Fruit fly (Drosophila melanogaster) whole organism, pupa: Measurements from ENCODE around the gene Pex10.

Experiments used
- CG10348 ChIP-seq: fragments of 200-800 bp; sonication (Bioruptor generic); IDR thresholded peaks from 2 replicates; pipeline ENCODE4 v1.3.6; 2022; ENCODE audit warnings: missing biosample characterization, missing genetic modification characterization
- CG12605 ChIP-seq: fragments of 200-800 bp; sonication (Bioruptor generic); IDR thresholded peaks from 2 replicates; pipeline ENCODE4 v1.3.6; 2022; ENCODE audit warnings: missing biosample characterization, missing genetic modification characterization
- CG13204 ChIP-seq: fragments of 200-800 bp; sonication (Bioruptor generic); optimal IDR thresholded peaks from 2 replicates; lab custom pipeline; 2018; ENCODE audit warnings: missing biosample characterization, mild to moderate bottlenecking, missing genetic modification characterization, moderate library complexity
- CG14655 ChIP-seq: fragments of 200-800 bp; sonication (Bioruptor generic); optimal IDR thresholded peaks from 3 replicates; lab custom pipeline; 2017; ENCODE audit warnings: mild to moderate bottlenecking, missing biosample characterization, missing genetic modification reagents, missing genetic modification characterization
- CG15710 ChIP-seq: fragments of 200-800 bp; sonication (Bioruptor generic); optimal IDR thresholded peaks from 2 replicates; lab custom pipeline; 2018; ENCODE audit warnings: missing biosample characterization, mild to moderate bottlenecking, missing genetic modification characterization, moderate library complexity
- CG17806 ChIP-seq: fragments of 200-800 bp; sonication (Bioruptor generic); optimal IDR thresholded peaks from 2 replicates; lab custom pipeline; 2018; ENCODE audit warnings: missing biosample characterization, mild to moderate bottlenecking, missing genetic modification characterization, moderate library complexity
- CG32121 ChIP-seq: fragments of 200-800 bp; sonication (Bioruptor generic); IDR thresholded peaks from 2 replicates; pipeline ENCODE4 v1.3.6; 2022; ENCODE audit warnings: missing biosample characterization, missing genetic modification characterization
- CG34367 ChIP-seq: fragments of 200-800 bp; sonication (Bioruptor generic); optimal IDR thresholded peaks from 2 replicates; lab custom pipeline; 2018; ENCODE audit warnings: missing biosample characterization, mild to moderate bottlenecking, missing genetic modification characterization
- CG4496 ChIP-seq: fragments of 200-800 bp; sonication (Bioruptor generic); IDR thresholded peaks from 3 replicates; pipeline ENCODE4 v1.3.6; 2022; ENCODE audit warnings: missing biosample characterization, missing genetic modification characterization
- CG8159 ChIP-seq: fragments of 200-800 bp; sonication (Bioruptor generic); optimal IDR thresholded peaks from 3 replicates; lab custom pipeline; 2018; ENCODE audit warnings: missing biosample characterization, mild to moderate bottlenecking, missing genetic modification characterization, moderate library complexity
- CG8301 ChIP-seq: fragments of 200-800 bp; sonication (Bioruptor generic); optimal IDR thresholded peaks from 2 replicates; lab custom pipeline; 2018; ENCODE audit warnings: missing biosample characterization, mild to moderate bottlenecking, missing genetic modification characterization
- CG9948 ChIP-seq: fragments of 200-800 bp; sonication (Bioruptor generic); optimal IDR thresholded peaks from 2 replicates; lab custom pipeline; 2018; ENCODE audit warnings: missing biosample characterization, mild to moderate bottlenecking, missing genetic modification characterization, moderate library complexity
- D1 ChIP-seq: fragments of 200-800 bp; sonication (Bioruptor generic); optimal IDR thresholded peaks from 2 replicates; lab custom pipeline; 2018; ENCODE audit warnings: missing biosample characterization, mild to moderate bottlenecking, missing genetic modification characterization, moderate library complexity
- EcR ChIP-seq: fragments of 200-800 bp; sonication (Bioruptor generic); optimal IDR thresholded peaks from 3 replicates; lab custom pipeline; 2019; ENCODE audit warnings: missing biosample characterization, missing genetic modification characterization, mild to moderate bottlenecking, moderate library complexity, missing genetic modification reagents
- Ets98B ChIP-seq: fragments of 200-800 bp; sonication (Bioruptor generic); IDR thresholded peaks from 2 replicates; pipeline ENCODE4 v1.3.6; 2022; ENCODE audit warnings: missing biosample characterization, missing genetic modification characterization
- Pif1A ChIP-seq: fragments of 200-800 bp; sonication (Bioruptor generic); optimal IDR thresholded peaks from 3 replicates; lab custom pipeline; 2016; ENCODE audit warnings: missing biosample characterization, missing genetic modification characterization
- Pif1B ChIP-seq: fragments of 200-800 bp; sonication (Bioruptor generic); optimal IDR thresholded peaks from 3 replicates; lab custom pipeline; 2016; ENCODE audit warnings: missing biosample characterization, missing genetic modification characterization
- Snoo ChIP-seq: fragments of 200-800 bp; sonication (Bioruptor generic); optimal IDR thresholded peaks from 3 replicates; lab custom pipeline; 2017; ENCODE audit warnings: missing biosample characterization, mild to moderate bottlenecking, missing genetic modification characterization, inconsistent platforms
- fd96Ca ChIP-seq: fragments of 200-800 bp; sonication (Bioruptor generic); IDR thresholded peaks from 3 replicates; pipeline ENCODE4 v1.3.6; 2022; ENCODE audit warnings: missing biosample characterization, missing genetic modification characterization
- gl ChIP-seq: fragments of 200-800 bp; sonication (Bioruptor generic); optimal IDR thresholded peaks from 2 replicates; lab custom pipeline; 2018; ENCODE audit warnings: missing biosample characterization, mild to moderate bottlenecking, missing genetic modification characterization
- rn ChIP-seq: fragments of 200-800 bp; sonication (Bioruptor generic); IDR thresholded peaks from 2 replicates; pipeline ENCODE4 v1.3.6; 2022; ENCODE audit warnings: missing biosample characterization, missing genetic modification characterization

Gene Pex10

DNA sequence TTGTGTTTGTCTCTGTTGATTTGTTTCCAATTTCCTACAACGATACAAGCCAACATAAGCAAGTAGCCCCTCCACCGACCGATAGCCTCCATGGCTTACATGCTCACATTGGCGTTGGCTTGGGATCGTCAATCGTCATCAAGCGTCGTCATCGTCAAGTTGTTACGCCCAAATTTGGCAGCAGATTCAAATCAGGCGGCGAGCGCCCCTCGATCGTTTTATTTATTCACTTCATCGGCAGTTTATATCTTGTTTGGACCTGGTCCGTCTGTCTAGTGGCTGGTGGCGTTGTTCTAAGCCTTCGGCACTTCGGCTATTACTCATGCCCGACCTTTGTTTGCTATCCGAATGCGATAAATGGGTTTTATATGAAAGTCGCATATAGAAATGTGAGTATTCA, 32.2 kb downstream of the Pex10 start:
- TF ChIP-seq EcR (GFP tag; lab: Kevin White, UChicago): no peak
- no peak for TF ChIP-seq fd96Ca (GFP tag; lab: Robert Waterston, UW)
- no peak for TF ChIP-seq Ets98B (GFP tag; lab: Robert Waterston, UW)
- no peak for TF ChIP-seq gl
- TF ChIP-seq CG34367 (tag; lab: Kevin White, UChicago): no peak
- no peak for TF ChIP-seq Snoo
- TF ChIP-seq CG10348 (GFP tag; lab: Robert Waterston, UW): no peak
- TF ChIP-seq CG8301 (tag; lab: Kevin White, UChicago): no peak
- no peak for TF ChIP-seq Pif1A
- TF ChIP-seq CG9948 (tag; lab: Kevin White, UChicago): no peak
- no peak for TF ChIP-seq CG17806 (tag; lab: Kevin White, UChicago)
- TF ChIP-seq CG13204 (GFP tag; lab: Kevin White, UChicago): no peak
- no peak for TF ChIP-seq CG12605 (GFP tag; lab: Robert Waterston, UW)

DNA sequence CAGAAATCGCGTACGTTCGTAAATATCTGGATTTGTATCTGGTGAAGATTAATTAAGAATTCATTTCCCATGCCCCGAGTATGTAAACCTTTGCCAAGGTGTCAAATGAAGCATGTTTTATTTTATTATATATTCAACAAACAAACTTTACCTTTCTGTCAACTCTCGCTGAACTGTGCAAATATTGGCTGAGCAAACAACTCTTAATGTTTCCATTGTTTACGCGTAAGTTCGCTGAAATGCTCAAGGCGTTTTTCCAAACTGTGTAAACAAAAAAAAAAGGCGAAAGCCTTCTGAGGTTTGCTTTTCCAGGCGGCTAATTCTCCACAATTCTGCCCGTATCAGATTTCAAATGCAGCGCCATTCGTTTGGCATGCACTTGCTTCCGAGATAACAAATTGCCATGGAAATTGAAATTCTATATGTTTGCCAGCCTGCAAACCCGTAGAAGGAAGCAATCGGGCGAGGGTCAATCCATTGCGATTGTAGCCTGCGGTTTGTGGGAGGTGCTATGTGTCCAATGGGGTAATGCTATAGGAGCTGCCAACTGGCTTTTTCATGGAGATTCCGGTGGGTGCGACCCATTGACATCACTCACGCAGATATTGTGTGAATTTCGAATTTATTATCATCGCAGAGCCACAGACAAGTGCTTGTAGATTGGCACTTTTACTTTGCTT, 33.8 kb downstream of the Pex10 start:
- TF ChIP-seq CG14655 (GFP tag; lab: Kevin White, UChicago) (peak; percentile 41), Ets98B (GFP tag; lab: Robert Waterston, UW) (peak; percentile 42; the same call in 1 of the 2 replicates), Pif1B (GFP tag; lab: Kevin White, UChicago) (peak; percentile 85), rn (GFP tag; lab: Robert Waterston, UW) (no peak), CG15710 (tag; lab: Kevin White, UChicago) (peak; percentile 74), fd96Ca (GFP tag; lab: Robert Waterston, UW) (peak; percentile 70; the same call in 2 of the 3 replicates), CG8159 (tag; lab: Kevin White, UChicago) (peak; percentile 75), EcR (GFP tag; lab: Kevin White, UChicago) (peak; percentile 32), CG4496 (GFP tag; lab: Robert Waterston, UW) (peak; percentile 85), CG34367 (tag; lab: Kevin White, UChicago) (peak; percentile 74), D1 (no peak), Pif1A (peak; percentile 88), CG9948 (tag; lab: Kevin White, UChicago) (peak; percentile 43), Snoo (peak; percentile 86), CG10348 (GFP tag; lab: Robert Waterston, UW) (no peak), gl (peak; percentile 89), CG12605 (GFP tag; lab: Robert Waterston, UW) (no peak), CG17806 (tag; lab: Kevin White, UChicago) (peak; percentile 51), CG8301 (tag; lab: Kevin White, UChicago) (peak; percentile 29), CG13204 (GFP tag; lab: Kevin White, UChicago) (peak; percentile 70), CG32121 (GFP tag; lab: Robert Waterston, UW) (peak; percentile 65; the same call in 1 of the 2 replicates)

DNA sequence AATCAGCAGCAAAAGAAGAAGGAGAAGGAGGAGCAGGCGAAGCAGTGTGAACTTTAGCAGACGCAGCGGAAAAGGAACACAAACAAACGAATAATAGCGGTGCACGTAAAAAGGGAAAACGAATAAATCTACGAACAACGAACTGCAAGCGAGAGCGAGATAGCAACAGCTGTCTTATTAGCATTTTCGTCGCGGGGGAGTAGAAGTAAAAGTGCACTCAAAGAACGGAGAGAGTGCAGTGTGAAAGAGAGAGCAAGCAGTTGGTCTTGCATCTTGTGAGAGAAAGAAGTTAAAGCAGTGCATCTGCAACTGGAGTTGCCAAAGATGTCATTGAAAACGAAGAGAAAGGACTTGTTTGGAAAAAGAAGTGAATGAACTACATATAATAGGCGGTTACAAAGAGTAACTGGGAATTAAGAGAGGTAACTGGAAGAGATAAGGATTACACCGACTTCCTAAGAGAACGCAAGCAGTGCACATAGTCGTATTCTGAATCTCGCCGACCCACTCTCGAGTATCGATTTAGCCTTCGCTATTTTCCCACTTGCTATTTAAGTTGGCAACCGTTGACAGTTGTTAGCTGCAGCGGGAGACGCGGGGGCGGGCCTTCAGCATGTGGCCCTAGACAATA, 34.9 kb downstream of the Pex10 start:
- TF ChIP-seq EcR (GFP tag; lab: Kevin White, UChicago) (peak; percentile 97), CG8301 (tag; lab: Kevin White, UChicago) (peak; percentile 47), Pif1A (no peak), gl (peak; percentile 33), CG15710 (tag; lab: Kevin White, UChicago) (peak; percentile 4), Snoo (peak; percentile 23), CG8159 (tag; lab: Kevin White, UChicago) (no peak), Ets98B (GFP tag; lab: Robert Waterston, UW) (peak; percentile 27; the same call in 1 of the 2 replicates), CG13204 (GFP tag; lab: Kevin White, UChicago) (peak; percentile 52), fd96Ca (GFP tag; lab: Robert Waterston, UW) (0 out of 3 replicates have a peak, but pooled peaks have one; percentile 23), CG4496 (GFP tag; lab: Robert Waterston, UW) (0 out of 3 replicates have a peak, but pooled peaks have one; percentile 38), Pif1B (GFP tag; lab: Kevin White, UChicago) (no peak), CG34367 (tag; lab: Kevin White, UChicago) (no peak), CG17806 (tag; lab: Kevin White, UChicago) (no peak)

DNA sequence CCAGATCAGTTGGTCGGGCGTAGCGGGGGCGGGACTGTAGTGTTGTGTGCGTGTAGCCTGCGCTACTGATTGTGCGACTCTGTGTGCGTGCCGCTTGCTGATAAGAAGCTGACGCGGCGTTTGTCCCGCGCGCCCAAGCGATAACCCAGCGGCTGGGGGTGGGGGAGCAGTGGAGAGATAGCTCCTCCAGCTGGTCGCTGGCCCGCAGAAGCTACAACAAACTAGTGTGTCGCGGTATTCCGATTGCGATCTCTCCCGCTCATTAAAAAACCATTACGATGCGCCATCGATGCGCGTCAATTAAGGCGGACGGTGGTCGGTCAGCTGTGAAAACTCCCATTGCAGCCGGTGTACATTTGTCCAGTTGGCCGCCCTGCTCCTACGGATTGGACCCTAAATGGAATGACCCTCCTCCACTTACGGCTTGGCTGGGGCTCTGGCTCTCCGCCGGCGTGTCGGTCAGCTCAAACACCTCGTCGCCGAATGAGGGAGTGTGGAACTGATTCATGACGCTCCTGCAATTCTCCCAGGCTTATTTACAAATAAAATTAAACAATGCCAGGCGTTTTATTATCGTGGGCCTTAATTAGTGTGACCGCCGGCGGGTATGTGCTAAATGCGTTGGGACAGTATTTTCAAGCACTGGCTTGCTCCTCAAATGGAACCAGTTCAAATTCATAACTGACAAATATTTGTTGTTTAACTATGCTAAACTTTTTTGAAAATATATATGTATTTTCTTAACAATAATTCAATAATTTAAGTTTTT, 44.2 kb downstream of the Pex10 start, which contains the start of gene CG12104:
Gene CG12104, minus strand, starts transcription at position 611 of the 769 bp plus-strand sequence.
- TF ChIP-seq Ets98B (GFP tag; lab: Robert Waterston, UW) (0 out of 2 replicates have a peak, but pooled peaks have one; percentile 5), CG13204 (GFP tag; lab: Kevin White, UChicago) (peak; percentile 98), EcR (GFP tag; lab: Kevin White, UChicago) (peak; percentile 44), CG34367 (tag; lab: Kevin White, UChicago) (peak; percentile 0), CG8159 (tag; lab: Kevin White, UChicago) (no peak)

DNA sequence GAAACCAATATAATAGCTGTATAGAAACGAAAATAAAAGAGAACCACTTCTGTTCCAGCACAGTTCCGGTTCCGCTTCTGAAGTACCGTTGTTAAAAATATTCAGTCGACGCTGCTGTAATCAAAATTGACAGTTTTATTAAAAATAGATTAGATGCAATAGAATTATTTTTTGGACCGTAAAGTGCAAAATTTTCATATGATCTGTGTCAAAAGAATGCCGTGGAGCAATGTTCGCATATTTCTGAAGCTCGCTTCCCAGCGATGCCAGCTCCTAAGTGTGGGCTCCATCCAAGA, 44.8 kb downstream of the Pex10 start, which contains the start of the genes CG18170 and CG33791:
Gene CG18170, plus strand, starts transcription at position 122 of the 296 bp plus-strand sequence.
Gene CG33791, plus strand, starts transcription at position 122 of the 296 bp plus-strand sequence.
- no peak for TF ChIP-seq CG17806 (tag; lab: Kevin White, UChicago)
- TF ChIP-seq, all 21 proteins: peak for 0
